Fruit fly (Drosophila melanogaster): ENCODE results near the gene Sfp26Ac.

The Sfp26Ac gene

dm6 chr2L:5890556-5890955 lies 6.0 kb upstream of the Sfp26Ac start:
- no peak for TF ChIP-seq svp (GFP tag)
- no peak for TF ChIP-seq Lpt (GFP tag; optimal IDR thresholded peaks at IDR 0.05)
- no peak for TF ChIP-seq Hr4 (GFP tag; optimal IDR thresholded peaks at IDR 0.05)
- no peak for TF ChIP-seq Sox14 (GFP tag; optimal IDR thresholded peaks at IDR 0.05)
- no peak for TF ChIP-seq CG11762 (GFP tag; optimal IDR thresholded peaks at IDR 0.05; ENCODE audit: insufficient read depth)
- no peak for TF ChIP-seq CG6276 (GFP tag; optimal IDR thresholded peaks at IDR 0.05)
- TF ChIP-seq CG15336 (GFP tag; IDR thresholded peaks at IDR 0.05), result no peak
- no peak for TF ChIP-seq CG10669 (GFP tag; optimal IDR thresholded peaks at IDR 0.05)
- TF ChIP-seq CG11902 (GFP tag; optimal IDR thresholded peaks at IDR 0.05), result no peak
- TF ChIP-seq CG3919 (GFP tag; optimal IDR thresholded peaks at IDR 0.05), result no peak
- no peak for TF ChIP-seq CG10631 (GFP tag; optimal IDR thresholded peaks at IDR 0.05)
- no peak for TF ChIP-seq Hr39 (GFP tag; optimal IDR thresholded peaks at IDR 0.05)
- no peak for TF ChIP-seq dsx (GFP tag; optimal IDR thresholded peaks at IDR 0.05; ENCODE audit: poor library complexity, severe bottlenecking)
- no peak for TF ChIP-seq ss (GFP tag; optimal IDR thresholded peaks at IDR 0.05)
- TF ChIP-seq pdm3 (GFP tag; optimal IDR thresholded peaks at IDR 0.05), result no peak
- no peak for TF ChIP-seq Eip78C (GFP tag)

dm6 chr2L:5886955-5887354 lies 2.4 kb upstream of the Sfp26Ac start:
- TF ChIP-seq fkh (GFP tag; optimal IDR thresholded peaks at IDR 0.05), result peak; percentile 2
- no peak for TF ChIP-seq dac (GFP tag; optimal IDR thresholded peaks at IDR 0.05)

DNA sequence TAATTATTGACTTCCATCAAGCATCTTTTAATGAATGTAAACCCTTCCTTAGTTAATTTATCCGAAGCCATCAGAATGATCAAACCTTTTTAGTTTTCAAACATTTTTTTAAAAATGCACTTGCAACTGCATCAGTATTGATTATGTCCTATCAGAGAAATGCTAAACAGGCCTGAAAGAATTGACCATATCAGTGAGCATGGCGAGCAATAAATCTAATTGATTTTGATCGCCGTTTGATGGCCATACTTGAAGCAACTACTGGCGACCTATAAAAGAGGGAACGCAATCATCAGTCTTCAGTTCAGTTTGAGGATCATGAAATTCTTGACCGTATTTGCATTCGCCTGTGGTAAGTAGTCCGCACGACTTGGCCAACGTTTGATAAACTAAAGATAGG lies 1.1 kb upstream of the Sfp26Ac start, which contains the start of gene CG9029:
TSS of gene CG9029 (plus strand) at position 301 of the 400 bp plus-strand sequence.
- TF ChIP-seq CG6792 (GFP tag; optimal IDR thresholded peaks at IDR 0.05) (no peak), CG1621 (tag; optimal IDR thresholded peaks at IDR 0.05) (no peak), acj6 (GFP tag; optimal IDR thresholded peaks at IDR 0.05) (no peak), CG11294 (GFP tag; IDR thresholded peaks at IDR 0.05) (no peak)

DNA sequence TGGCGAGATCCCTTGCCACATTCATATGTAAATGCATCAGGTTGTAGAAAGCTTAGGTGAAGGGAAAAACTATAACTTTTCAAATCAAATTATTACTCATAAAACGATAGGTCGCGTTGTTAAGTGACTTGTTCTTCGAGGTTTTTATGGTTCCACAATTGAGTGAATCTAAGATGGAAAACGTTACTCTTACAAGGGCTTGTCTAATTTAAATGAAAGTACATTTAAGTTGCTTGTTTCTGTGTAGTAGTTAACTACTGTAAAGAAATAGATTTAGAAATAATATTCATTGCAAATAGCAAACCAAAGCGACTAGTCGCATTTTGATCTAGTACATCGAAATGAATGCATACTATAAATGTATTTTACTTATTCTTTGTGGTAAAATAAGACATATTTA lies 1.1 kb downstream of the Sfp26Ac start, which contains the start of gene CG44574:
TSS of gene CG44574 (plus strand) at position 301 of the 400 bp plus-strand sequence.
- TF ChIP-seq eg (GFP tag; IDR thresholded peaks at IDR 0.05), result no peak
- no peak for TF ChIP-seq Ets21C (GFP tag; optimal IDR thresholded peaks at IDR 0.05)
- TF ChIP-seq CG7368 (GFP tag; optimal IDR thresholded peaks at IDR 0.05), result no peak
- no peak for TF ChIP-seq CG15336 (GFP tag; IDR thresholded peaks at IDR 0.05)
- TF ChIP-seq CG6276 (GFP tag; optimal IDR thresholded peaks at IDR 0.05), result no peak
- no peak for TF ChIP-seq CG34406 (GFP tag; optimal IDR thresholded peaks at IDR 0.05)
- no peak for TF ChIP-seq CG11294 (GFP tag; IDR thresholded peaks at IDR 0.05)
- TF ChIP-seq vri (GFP tag; optimal IDR thresholded peaks at IDR 0.05), result no peak
- TF ChIP-seq dac (GFP tag; optimal IDR thresholded peaks at IDR 0.05), result no peak
- TF ChIP-seq Ets96B (tag; optimal IDR thresholded peaks at IDR 0.05), result no peak
- TF ChIP-seq Hr38 (GFP tag; optimal IDR thresholded peaks at IDR 0.05), result no peak
- TF ChIP-seq CG3919 (GFP tag; optimal IDR thresholded peaks at IDR 0.05), result no peak
- TF ChIP-seq pdm3 (GFP tag; optimal IDR thresholded peaks at IDR 0.05), result no peak
- TF ChIP-seq Sox15 (GFP tag; optimal IDR thresholded peaks at IDR 0.05), result no peak
- TF ChIP-seq net (GFP tag; optimal IDR thresholded peaks at IDR 0.05), result no peak
- TF ChIP-seq CG6792 (GFP tag; optimal IDR thresholded peaks at IDR 0.05), result no peak
- TF ChIP-seq CG3032 (tag; optimal IDR thresholded peaks at IDR 0.05), result no peak
- TF ChIP-seq Sox14 (GFP tag; optimal IDR thresholded peaks at IDR 0.05), result no peak
- no peak for TF ChIP-seq CG1621 (tag; optimal IDR thresholded peaks at IDR 0.05)
- TF ChIP-seq salr (GFP tag; optimal IDR thresholded peaks at IDR 0.05), result no peak

- TF ChIP-seq achi (GFP tag; optimal IDR thresholded peaks at IDR 0.05) (peak; percentile 39), CG16779 (tag; optimal IDR thresholded peaks at IDR 0.05) (no peak), pdm3 (GFP tag; optimal IDR thresholded peaks at IDR 0.05) (peak; percentile 21), CG31627 (GFP tag; optimal IDR thresholded peaks at IDR 0.05) (peak; percentile 9), CG32006 (GFP tag; optimal IDR thresholded peaks at IDR 0.05) (peak; percentile 67), Smox (GFP tag; optimal IDR thresholded peaks at IDR 0.05) (no peak), Eip93F (GFP tag; optimal IDR thresholded peaks at IDR 0.05) (no peak), salr (GFP tag; optimal IDR thresholded peaks at IDR 0.05) (no peak), CG10631 (GFP tag; optimal IDR thresholded peaks at IDR 0.05) (peak; percentile 46), CG11762 (GFP tag; optimal IDR thresholded peaks at IDR 0.05; ENCODE audit: insufficient read depth) (no peak), Ets96B (tag; optimal IDR thresholded peaks at IDR 0.05) (peak; percentile 12), Lpt (GFP tag; optimal IDR thresholded peaks at IDR 0.05) (peak; percentile 27), OdsH (GFP tag; optimal IDR thresholded peaks at IDR 0.05) (peak; percentile 37), CG8319 (GFP tag; optimal IDR thresholded peaks at IDR 0.05) (no peak), CG4318 (GFP tag; optimal IDR thresholded peaks at IDR 0.05) (peak; percentile 19), acj6 (GFP tag; optimal IDR thresholded peaks at IDR 0.05) (no peak), Sox14 (GFP tag; optimal IDR thresholded peaks at IDR 0.05) (peak; percentile 7), CG6163 (GFP tag; IDR thresholded peaks at IDR 0.05) (peak; percentile 66; the same call in 2 of the 3 replicates), Met (GFP tag; optimal IDR thresholded peaks at IDR 0.05) (peak; percentile 18), Hr4 (GFP tag; optimal IDR thresholded peaks at IDR 0.05) (peak; percentile 58), CG3032 (tag; optimal IDR thresholded peaks at IDR 0.05) (no peak), svp (GFP tag) (peak; percentile 20)
These were observed 3.4 kb downstream of the Sfp26Ac start for dm6 chr2L:5881181-5881580.

Data from whole organism, prepupa.